Fruit fly (Drosophila melanogaster) whole organism, adult: Measurements from ENCODE around the gene Prat.

Source experiments
- CG12768 ChIP-seq: fragments of 200-800 bp; sonication (Bioruptor generic); optimal IDR thresholded peaks from 2 replicates; lab custom pipeline; 2017; ENCODE audit warnings: missing biosample characterization, missing genetic modification characterization, mild to moderate bottlenecking, moderate library complexity, missing genetic modification reagents
- Crg-1 ChIP-seq: fragments of 200-800 bp; sonication (Bioruptor generic); optimal IDR thresholded peaks from 2 replicates; lab custom pipeline; 2016; ENCODE audit warnings: missing biosample characterization, missing genetic modification characterization
- Hr96 ChIP-seq: fragments of 200-800 bp; sonication (Bioruptor generic); optimal IDR thresholded peaks from 2 replicates; lab custom pipeline; 2016; ENCODE audit warnings: missing biosample characterization, missing genetic modification characterization
- Mnt ChIP-seq: fragments of 200-800 bp; sonication (Bioruptor generic); optimal IDR thresholded peaks from 2 replicates; lab custom pipeline; 2016; ENCODE audit warnings: missing biosample characterization, mild to moderate bottlenecking, missing genetic modification characterization
- cic ChIP-seq: fragments of 200-800 bp; sonication (Bioruptor generic); optimal IDR thresholded peaks from 2 replicates; lab custom pipeline; 2017; ENCODE audit warnings: missing biosample characterization, mild to moderate bottlenecking, missing genetic modification characterization, moderate library complexity
- pad ChIP-seq: fragments of 200-800 bp; sonication (Bioruptor generic); optimal IDR thresholded peaks from 3 replicates; lab custom pipeline; 2017; ENCODE audit warnings: missing biosample characterization, missing genetic modification characterization, mild to moderate bottlenecking, moderate library complexity, missing genetic modification reagents

The Prat gene

dm6 chr3R:7886167-7886858 is 25.3 kb downstream of the Prat start, which contains the start of gene CG17816:
Gene CG17816, minus strand, starts transcription at chr3R:7886733.
- TF ChIP-seq pad (GFP tag; lab: Kevin White, UChicago) (peak; percentile 32), Mnt (no peak)

- TF ChIP-seq Crg-1 (GFP tag; lab: Kevin White, UChicago) (no peak), CG12768 (GFP tag; lab: Kevin White, UChicago) (no peak), cic (GFP tag; lab: Kevin White, UChicago) (no peak), pad (GFP tag; lab: Kevin White, UChicago) (no peak), Mnt (no peak), Hr96 (GFP tag; lab: Kevin White, UChicago) (no peak)
Measured at dm6 chr3R:7884433-7884832, 27.1 kb downstream of the Prat start.
